Fruit fly (Drosophila melanogaster): ENCODE results near the gene CG14073.

Gene CG14073

DNA sequence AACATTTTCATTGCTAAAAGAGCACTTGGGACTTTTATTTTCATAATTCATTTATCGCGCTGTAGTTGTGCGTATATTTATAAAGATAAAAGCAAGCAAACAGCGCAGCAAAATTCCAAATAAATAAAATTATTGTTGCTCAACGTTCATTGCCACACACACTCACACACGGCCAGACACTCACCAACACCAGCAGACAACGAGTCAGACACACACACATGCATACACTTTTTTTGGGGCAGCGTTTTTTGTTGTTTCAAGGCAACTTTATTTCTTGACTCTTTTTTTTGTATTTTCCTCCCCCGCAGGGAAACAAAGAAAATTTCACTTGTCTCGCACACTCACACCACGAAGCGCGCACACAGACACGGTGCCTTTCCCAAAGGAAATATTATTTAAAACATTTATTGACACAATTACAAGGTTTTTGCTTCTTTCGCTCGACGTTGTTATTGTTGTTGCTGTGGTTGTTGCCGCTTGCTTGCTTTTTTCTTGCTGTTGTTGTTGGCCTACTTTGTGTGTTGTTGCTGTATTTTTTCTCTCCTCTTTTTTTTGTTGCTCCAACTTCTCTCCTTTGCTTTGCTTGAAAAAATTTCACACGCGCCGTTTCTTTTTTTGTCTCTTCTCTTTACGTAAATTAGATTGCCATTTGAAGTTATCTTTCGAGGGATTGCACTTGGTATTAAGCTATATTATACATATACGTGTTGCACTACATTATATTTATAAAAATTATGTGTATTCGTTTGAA lies 413 bp downstream of the CG14073 start (continued):
- TF ChIP-seq CG14050 (GFP tag; IDR thresholded peaks at IDR 0.05) (no peak), schlank (tag; optimal IDR thresholded peaks at IDR 0.05) (no peak), sug (tag; optimal IDR thresholded peaks at IDR 0.05) (peak; percentile 72), Mrtf (GFP tag; IDR thresholded peaks at IDR 0.05) (no peak), Dll (GFP tag; IDR thresholded peaks at IDR 0.05; ENCODE audit: partially characterized antibody) (0 out of 4 replicates have a peak, but pooled peaks have one; percentile 11), lola (GFP tag; optimal IDR thresholded peaks at IDR 0.05) (peak in 1 of 3 experiments; percentile 32), lbe (GFP tag; optimal IDR thresholded peaks at IDR 0.05) (peak; percentile 46), CG11085 (GFP tag; IDR thresholded peaks at IDR 0.05) (no peak), D19A (tag; optimal IDR thresholded peaks at IDR 0.05) (peak; percentile 19), CG14710 (tag; optimal IDR thresholded peaks at IDR 0.05) (no peak), CG14014 (GFP tag; IDR thresholded peaks at IDR 0.05) (no peak), tll (GFP tag; optimal IDR thresholded peaks at IDR 0.05) (no peak), Fer1 (GFP tag; optimal IDR thresholded peaks at IDR 0.05) (peak; percentile 27), CG15696 (tag; optimal IDR thresholded peaks at IDR 0.05) (no peak), Ssrp (tag; optimal IDR thresholded peaks at IDR 0.05) (no peak), gsb-n (tag; optimal IDR thresholded peaks at IDR 0.05) (no peak), CG2199 (GFP tag; IDR thresholded peaks at IDR 0.05) (no peak), unpg (GFP tag; optimal IDR thresholded peaks at IDR 0.05) (peak; percentile 7), cwo (GFP tag; optimal IDR thresholded peaks at IDR 0.05) (no peak), CG12299 (tag; optimal IDR thresholded peaks at IDR 0.05) (peak; percentile 70), repo (GFP tag; optimal IDR thresholded peaks at IDR 0.05) (no peak), bsh (GFP tag; optimal IDR thresholded peaks at IDR 0.05) (peak in 1 of 2 experiments; percentile 82), bcd (GFP tag; optimal IDR thresholded peaks at IDR 0.05) (no peak), Oli (tag; optimal IDR thresholded peaks at IDR 0.05) (no peak), CrebB (tag; optimal IDR thresholded peaks at IDR 0.05) (no peak), CG14965 (GFP tag; optimal IDR thresholded peaks at IDR 0.05; ENCODE audit: borderline replicate concordance) (no peak), dimm (GFP tag; IDR thresholded peaks at IDR 0.05) (no peak), sd (tag; optimal IDR thresholded peaks at IDR 0.05) (peak; percentile 64), CG13775 (GFP tag; optimal IDR thresholded peaks at IDR 0.05) (no peak), CG10366 (GFP tag; IDR thresholded peaks at IDR 0.05) (no peak), NFAT (GFP tag; IDR thresholded peaks at IDR 0.05) (no peak), bowl (GFP tag; IDR thresholded peaks at IDR 0.05) (no peak), Xbp1 (GFP tag; optimal IDR thresholded peaks at IDR 0.05) (no peak), Hr39 (optimal IDR thresholded peaks at IDR 0.05) (no peak), CG12391 (tag; optimal IDR thresholded peaks at IDR 0.05) (peak; percentile 0), tgo (GFP tag; IDR thresholded peaks at IDR 0.05) (no peak), CG17912 (GFP tag; optimal IDR thresholded peaks at IDR 0.05) (no peak), stc (GFP tag; IDR thresholded peaks at IDR 0.05) (0 out of 2 replicates have a peak, but pooled peaks have one; percentile 22), Mes4 (GFP tag; optimal IDR thresholded peaks at IDR 0.05) (no peak), CG7357 (GFP tag; IDR thresholded peaks at IDR 0.05) (no peak), sqz (GFP tag; optimal IDR thresholded peaks at IDR 0.05) (peak; percentile 98), CG2116 (GFP tag; optimal IDR thresholded peaks at IDR 0.05) (peak; percentile 6), CG4328 (GFP tag; optimal IDR thresholded peaks at IDR 0.05) (no peak), CG33213 (GFP tag; optimal IDR thresholded peaks at IDR 0.05) (no peak), croc (GFP tag; conservative IDR thresholded peaks at IDR 0.05) (no peak), Med (GFP tag) (peak; percentile 80), CG6791 (GFP tag; IDR thresholded peaks at IDR 0.05; ENCODE audit: partially characterized antibody) (no peak), Sox102F (GFP tag; optimal IDR thresholded peaks at IDR 0.05) (no peak), hbn (GFP tag; IDR thresholded peaks at IDR 0.05; ENCODE audit: partially characterized antibody) (no peak)

Measured in whole organism, embryonic.